Fruit fly (Drosophila melanogaster): Measurements from ENCODE around the gene Syx17.

dm6 chr3L:4442168-4442567 lies 38.9 kb downstream of the Syx17 start:
- TF ChIP-seq Sin3A (optimal IDR thresholded peaks at IDR 0.05) (no peak), Myc (optimal IDR thresholded peaks at IDR 0.05) (no peak), insv (optimal IDR thresholded peaks at IDR 0.05) (no peak), psq (optimal IDR thresholded peaks at IDR 0.05) (no peak)
